Worm (Caenorhabditis elegans) whole organism, L2 larva: ENCODE results near the gene srh-2.

Experiments
- F13H6.1 ChIP-seq: sonication (generic microtip); optimal IDR thresholded peaks from 2 replicates; lab custom pipeline; 2016; ENCODE audit warnings: missing genetic modification characterization, missing compliant biosample characterization
- R02D3.7 ChIP-seq: fragments of 150-350 bp; optimal IDR thresholded peaks from 2 replicates; lab custom pipeline; 2014; ENCODE audit warnings: missing biosample characterization, missing genetic modification characterization
- aly-2 ChIP-seq: fragments of 150-350 bp; optimal IDR thresholded peaks from 2 replicates; lab custom pipeline; 2014; ENCODE audit warnings: missing biosample characterization, missing genetic modification characterization
- dmd-4 ChIP-seq: sonication (generic microtip); optimal IDR thresholded peaks from 2 replicates; lab custom pipeline; 2017; ENCODE audit warnings: missing biosample characterization, missing genetic modification characterization
- elt-1 ChIP-seq: fragments of 150-350 bp; optimal IDR thresholded peaks from 2 replicates; lab custom pipeline; 2014; ENCODE audit warnings: missing biosample characterization, missing genetic modification characterization
- lsy-2 ChIP-seq, 2 experiments: fragments of 150-350 bp in 1 of 2; sonication (generic microtip) in 1 of 2; optimal IDR thresholded peaks; 2 replicates each; lab custom pipeline; 2014 to 2017; ENCODE audit warnings: missing biosample characterization in 2 of 2, missing genetic modification characterization in 2 of 2
- mbf-1 ChIP-seq: sonication (generic microtip); optimal IDR thresholded peaks from 2 replicates; lab custom pipeline; 2017; ENCODE audit warnings: missing biosample characterization, missing genetic modification characterization
- nhr-23 ChIP-seq: fragments of 150-350 bp; optimal IDR thresholded peaks from 2 replicates; lab custom pipeline; 2014; ENCODE audit warnings: missing biosample characterization, missing genetic modification reagents, missing genetic modification characterization
- nhr-237 ChIP-seq: fragments of 150-350 bp; optimal IDR thresholded peaks from 2 replicates; lab custom pipeline; 2014; ENCODE audit warnings: missing biosample characterization, missing genetic modification characterization
- snpc-4 ChIP-seq: fragments of 150-350 bp; optimal IDR thresholded peaks from 2 replicates; lab custom pipeline; 2014; ENCODE audit warnings: missing biosample characterization, missing genetic modification characterization
- unc-55 ChIP-seq: fragments of 150-350 bp; sonication (generic microtip); optimal IDR thresholded peaks from 3 replicates; lab custom pipeline; 2014; ENCODE audit warnings: missing biosample characterization, missing genetic modification reagents, missing genetic modification characterization

DNA sequence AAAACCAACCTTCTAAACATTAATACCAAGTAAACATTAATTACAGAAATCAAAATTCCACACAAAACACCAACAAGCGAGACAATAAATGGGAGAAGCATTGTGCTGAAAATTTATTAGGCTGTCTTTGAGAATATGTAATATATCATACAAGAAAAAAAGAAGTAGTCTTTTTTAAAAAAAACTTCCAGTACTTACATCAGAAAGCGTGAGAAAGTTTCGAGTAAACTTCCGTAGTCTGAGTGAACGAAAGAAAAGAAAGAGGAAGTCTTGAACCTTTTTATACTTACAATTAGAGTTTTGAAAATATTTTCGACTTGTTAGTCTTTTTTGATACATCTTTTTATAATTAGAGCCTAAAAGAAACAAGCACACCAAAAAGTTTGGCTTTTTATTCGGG lies 8.4 kb upstream of the srh-2 start, which contains the start of gene srbc-40:
- no peak for TF ChIP-seq aly-2 (tag; lab: Kevin White, UChicago)
- TF ChIP-seq mbf-1: no peak
- TF ChIP-seq R02D3.7 (tag; lab: Kevin White, UChicago): no peak
- TF ChIP-seq unc-55 (GFP tag; lab: Kevin White, UChicago): no peak
- TF ChIP-seq elt-1 (tag; lab: Kevin White, UChicago): no peak
- TF ChIP-seq lsy-2 (tag; optimal IDR thresholded peaks at IDR 0.05; lab: Kevin White, UChicago): no peak
- no peak for TF ChIP-seq dmd-4
- TF ChIP-seq nhr-23 (tag; lab: Kevin White, UChicago): no peak
- no peak for TF ChIP-seq nhr-237 (tag; lab: Kevin White, UChicago)
- no peak for TF ChIP-seq snpc-4 (tag; lab: Kevin White, UChicago)
- TF ChIP-seq F13H6.1 (tag; lab: Kevin White, UChicago): no peak
